Fruit fly (Drosophila melanogaster): ENCODE data around the gene CG12078.

The CG12078 gene

dm6 chr3L:3274463-3275177, 30.5 kb upstream of the CG12078 start:
- TF ChIP-seq kay (GFP tag; ENCODE audit: borderline replicate concordance), result no peak
- TF ChIP-seq CG5204 (GFP tag; optimal IDR thresholded peaks at IDR 0.05), result no peak
- TF ChIP-seq CG11617 (GFP tag; optimal IDR thresholded peaks at IDR 0.05), result no peak
- no peak for TF ChIP-seq bab1 (GFP tag; optimal IDR thresholded peaks at IDR 0.05)

dm6 chr3L:3270736-3271135, 26.6 kb upstream of the CG12078 start, which contains the start of gene CG14960:
Gene CG14960, plus strand, starts transcription at chr3L:3271036.
- TF ChIP-seq cnc (optimal IDR thresholded peaks at IDR 0.05) (no peak), pad (GFP tag; optimal IDR thresholded peaks at IDR 0.05) (no peak), CG5204 (GFP tag; optimal IDR thresholded peaks at IDR 0.05) (no peak), ovo (GFP tag; optimal IDR thresholded peaks at IDR 0.05) (no peak), Clk (GFP tag; optimal IDR thresholded peaks at IDR 0.05) (no peak), CG7045 (GFP tag; optimal IDR thresholded peaks at IDR 0.05) (no peak), cic (GFP tag; optimal IDR thresholded peaks at IDR 0.05) (no peak), CG12768 (GFP tag; optimal IDR thresholded peaks at IDR 0.05) (no peak), CG1620 (GFP tag; optimal IDR thresholded peaks at IDR 0.05) (no peak), CG14711 (tag; optimal IDR thresholded peaks at IDR 0.05) (no peak), CG7101 (tag; optimal IDR thresholded peaks at IDR 0.05) (no peak), bab1 (GFP tag; optimal IDR thresholded peaks at IDR 0.05) (no peak), Mnt (GFP tag; optimal IDR thresholded peaks at IDR 0.05) (no peak), toe (GFP tag; optimal IDR thresholded peaks at IDR 0.05) (no peak), CG33017 (tag; optimal IDR thresholded peaks at IDR 0.05) (no peak)

- TF ChIP-seq ovo (GFP tag; optimal IDR thresholded peaks at IDR 0.05) (no peak), Crg-1 (GFP tag; optimal IDR thresholded peaks at IDR 0.05) (no peak), bab1 (GFP tag; optimal IDR thresholded peaks at IDR 0.05) (no peak), Mnt (GFP tag; optimal IDR thresholded peaks at IDR 0.05) (no peak), CG7045 (GFP tag; optimal IDR thresholded peaks at IDR 0.05) (no peak), kay (GFP tag; ENCODE audit: borderline replicate concordance) (no peak), CG5204 (GFP tag; optimal IDR thresholded peaks at IDR 0.05) (no peak)
Measured at dm6 chr3L:3268161-3268560, 24.1 kb upstream of the CG12078 start, which contains the start of gene CG34265. Gene CG34265, plus strand, starts transcription at chr3L:3268461.

DNA sequence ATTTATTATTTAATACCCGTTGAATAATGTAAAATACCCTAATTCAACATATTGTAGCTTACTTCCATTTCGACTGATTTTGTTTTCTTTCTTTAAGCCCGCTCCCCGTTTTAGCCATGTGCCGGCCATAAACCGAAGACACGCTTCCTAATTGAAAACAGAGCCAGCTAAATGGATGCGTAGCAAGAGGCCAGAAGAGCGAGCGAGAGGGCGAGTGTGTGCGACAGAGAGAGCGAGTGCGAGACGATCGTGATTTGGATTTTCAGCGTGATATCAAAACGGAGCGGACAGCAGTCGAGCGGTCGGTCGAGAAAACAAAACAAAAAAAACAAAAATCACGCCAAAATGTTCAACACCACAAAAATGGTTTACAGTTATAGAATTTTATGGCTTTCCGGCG, 22.2 kb upstream of the CG12078 start:
- no peak for TF ChIP-seq CG33017 (tag; optimal IDR thresholded peaks at IDR 0.05)
- TF ChIP-seq cnc (optimal IDR thresholded peaks at IDR 0.05), result no peak
- TF ChIP-seq CG5204 (GFP tag; optimal IDR thresholded peaks at IDR 0.05), result no peak
- TF ChIP-seq CG11617 (GFP tag; optimal IDR thresholded peaks at IDR 0.05), result no peak
- no peak for TF ChIP-seq toe (GFP tag; optimal IDR thresholded peaks at IDR 0.05)
- no peak for TF ChIP-seq tj (GFP tag; optimal IDR thresholded peaks at IDR 0.05)
- TF ChIP-seq Hr96 (GFP tag; optimal IDR thresholded peaks at IDR 0.05), result no peak
- no peak for TF ChIP-seq CG7101 (tag; optimal IDR thresholded peaks at IDR 0.05)
- no peak for TF ChIP-seq cic (GFP tag; optimal IDR thresholded peaks at IDR 0.05)
- TF ChIP-seq Clk (GFP tag; optimal IDR thresholded peaks at IDR 0.05), result no peak
- no peak for TF ChIP-seq Mnt (GFP tag; optimal IDR thresholded peaks at IDR 0.05)

- TF ChIP-seq tj (GFP tag; optimal IDR thresholded peaks at IDR 0.05), result no peak
- no peak for TF ChIP-seq Mnt (GFP tag; optimal IDR thresholded peaks at IDR 0.05)
- TF ChIP-seq Crg-1 (GFP tag; optimal IDR thresholded peaks at IDR 0.05), result no peak
- no peak for TF ChIP-seq toe (GFP tag; optimal IDR thresholded peaks at IDR 0.05)
- TF ChIP-seq CG7101 (tag; optimal IDR thresholded peaks at IDR 0.05), result no peak
- TF ChIP-seq CG1620 (GFP tag; optimal IDR thresholded peaks at IDR 0.05), result no peak
- no peak for TF ChIP-seq cnc (optimal IDR thresholded peaks at IDR 0.05)
- no peak for TF ChIP-seq CG5204 (GFP tag; optimal IDR thresholded peaks at IDR 0.05)
- TF ChIP-seq Hr96 (GFP tag; optimal IDR thresholded peaks at IDR 0.05), result no peak
- TF ChIP-seq CG14711 (tag; optimal IDR thresholded peaks at IDR 0.05), result no peak
- no peak for TF ChIP-seq ovo (GFP tag; optimal IDR thresholded peaks at IDR 0.05)
- TF ChIP-seq bab1 (GFP tag; optimal IDR thresholded peaks at IDR 0.05), result no peak
Measured at dm6 chr3L:3261642-3262041, 17.5 kb upstream of the CG12078 start.

DNA sequence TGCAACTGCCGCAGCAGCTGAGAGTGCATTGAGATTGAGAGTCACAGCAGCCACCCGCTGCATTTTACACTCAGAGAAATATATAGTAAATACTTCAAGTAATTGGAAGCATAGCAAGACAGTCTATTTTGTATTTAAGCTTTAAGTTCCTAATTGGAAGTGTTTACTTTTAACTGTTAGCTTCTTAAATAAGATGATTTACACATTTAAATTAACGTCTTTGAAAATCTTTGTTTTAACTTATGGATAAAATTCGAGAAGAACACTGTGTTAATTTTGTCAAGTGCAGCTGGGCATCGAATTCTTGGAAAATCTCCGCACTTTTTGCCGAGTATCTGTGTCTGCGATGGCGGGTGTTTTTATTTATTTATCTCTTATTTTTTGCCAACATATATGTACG, 15.6 kb upstream of the CG12078 start:
- TF ChIP-seq Clk (GFP tag; optimal IDR thresholded peaks at IDR 0.05) (no peak), CG33017 (tag; optimal IDR thresholded peaks at IDR 0.05) (no peak), CG11617 (GFP tag; optimal IDR thresholded peaks at IDR 0.05) (no peak), tj (GFP tag; optimal IDR thresholded peaks at IDR 0.05) (no peak), cic (GFP tag; optimal IDR thresholded peaks at IDR 0.05) (no peak), Mnt (GFP tag; optimal IDR thresholded peaks at IDR 0.05) (no peak), CG7101 (tag; optimal IDR thresholded peaks at IDR 0.05) (no peak), CG12768 (GFP tag; optimal IDR thresholded peaks at IDR 0.05) (no peak), CG1620 (GFP tag; optimal IDR thresholded peaks at IDR 0.05) (no peak), Crg-1 (GFP tag; optimal IDR thresholded peaks at IDR 0.05) (no peak), toe (GFP tag; optimal IDR thresholded peaks at IDR 0.05) (no peak), bab1 (GFP tag; optimal IDR thresholded peaks at IDR 0.05) (no peak)

DNA sequence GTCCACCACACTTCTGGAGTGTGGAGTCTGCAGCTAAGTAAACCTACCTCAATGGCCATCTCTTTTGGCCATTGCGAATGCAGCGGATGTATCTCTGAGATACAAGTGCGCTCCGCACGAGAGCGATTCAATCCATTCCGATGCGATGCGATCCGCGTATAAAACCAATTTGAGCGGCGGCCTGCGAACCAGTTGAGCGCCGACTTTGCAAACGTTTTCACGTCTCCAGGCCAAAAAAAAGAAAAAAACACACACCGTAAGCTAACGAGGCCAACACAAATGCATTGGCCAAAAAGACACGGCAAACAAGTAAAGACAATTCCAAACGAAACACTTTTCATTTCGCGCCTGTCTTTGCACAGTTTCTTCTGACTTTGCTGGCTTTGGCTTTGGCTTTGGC, 13.6 kb upstream of the CG12078 start, which contains the start of gene ckd:
TSS of gene ckd (plus strand) at position 189 of the 400 bp plus-strand sequence.
- TF ChIP-seq pad (GFP tag; optimal IDR thresholded peaks at IDR 0.05) (no peak), CG7045 (GFP tag; optimal IDR thresholded peaks at IDR 0.05) (no peak), Mnt (GFP tag; optimal IDR thresholded peaks at IDR 0.05) (no peak), toe (GFP tag; optimal IDR thresholded peaks at IDR 0.05) (no peak), CG12768 (GFP tag; optimal IDR thresholded peaks at IDR 0.05) (no peak), bab1 (GFP tag; optimal IDR thresholded peaks at IDR 0.05) (no peak), Clk (GFP tag; optimal IDR thresholded peaks at IDR 0.05) (no peak), kay (GFP tag; ENCODE audit: borderline replicate concordance) (no peak), tj (GFP tag; optimal IDR thresholded peaks at IDR 0.05) (no peak), CG7101 (tag; optimal IDR thresholded peaks at IDR 0.05) (no peak), CG5204 (GFP tag; optimal IDR thresholded peaks at IDR 0.05) (no peak), CG1620 (GFP tag; optimal IDR thresholded peaks at IDR 0.05) (no peak)

All from whole organism, adult.